Fruit fly (Drosophila melanogaster) Kc167 (cell line): ENCODE results near the gene CG15641.

ENCODE experiments used
- Myc ChIP-seq: fragments of >200 bp; optimal IDR thresholded peaks from 2 replicates; lab custom pipeline; 2017; ENCODE audit warnings: missing external identifiers
- h ChIP-seq: fragments of >200 bp; optimal IDR thresholded peaks from 3 replicates; lab custom pipeline; 2018; ENCODE audit warnings: missing external identifiers
- insv ChIP-seq: fragments of >200 bp; optimal IDR thresholded peaks from 3 replicates; lab custom pipeline; 2018; ENCODE audit warnings: missing external identifiers
- psq ChIP-seq: fragments of >200 bp; optimal IDR thresholded peaks from 2 replicates; lab custom pipeline; 2017; ENCODE audit warnings: missing external identifiers
- ttk ChIP-seq: sonication (Bioruptor generic); optimal IDR thresholded peaks from 2 replicates; lab custom pipeline; 2017; ENCODE audit warnings: missing external identifiers

DNA sequence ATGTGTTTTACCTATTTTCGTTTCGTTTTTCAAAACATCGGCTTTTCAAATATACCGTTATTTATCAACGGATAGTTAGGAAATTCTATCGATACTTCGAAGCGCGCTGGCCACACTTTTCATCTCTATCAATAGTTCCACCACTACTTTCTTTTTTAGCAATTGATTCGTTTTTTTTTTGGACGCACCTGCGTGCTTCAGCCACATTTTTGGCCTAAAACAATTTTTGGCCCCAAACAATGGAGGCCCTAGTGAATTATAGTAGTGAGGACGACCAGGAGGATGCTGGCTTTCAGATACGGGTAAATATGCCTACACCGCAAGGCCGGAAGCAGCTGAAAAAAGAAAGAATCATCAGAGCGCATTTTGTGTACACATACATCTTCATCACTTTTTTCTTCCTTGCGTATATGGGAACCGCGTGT, 14.6 kb downstream of the CG15641 start, which contains the start of gene CG6340:
- TF ChIP-seq psq (lab: Kevin White, UChicago) (no peak), insv (no peak), h (lab: Kevin White, UChicago) (no peak), Myc (lab: Kevin White, UChicago) (no peak), ttk (lab: Kevin White, UChicago) (no peak)
